Worm (Caenorhabditis elegans): ENCODE results near the gene dhs-15.

DNA sequence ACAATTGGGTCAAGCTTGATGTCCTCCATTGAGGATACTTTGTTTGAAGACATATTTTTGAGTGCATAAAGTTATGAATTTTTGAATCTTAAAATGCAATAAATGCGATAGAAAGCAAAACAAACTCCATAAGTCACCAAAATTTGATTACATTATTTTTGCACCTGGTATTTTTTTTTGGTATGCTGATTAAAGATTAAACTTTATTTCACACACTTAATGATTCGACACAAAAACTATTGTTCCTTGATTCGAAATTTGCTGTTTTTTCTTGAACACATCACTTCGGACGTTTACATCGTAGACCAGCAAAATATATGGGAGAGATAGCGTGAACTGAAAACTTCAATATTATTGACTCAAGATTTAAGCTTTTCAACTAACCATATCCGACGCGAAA lies 29.4 kb downstream of the dhs-15 start, which contains the start of gene srg-61:
- TF ChIP-seq elt-3 (tag; optimal IDR thresholded peaks at IDR 0.05) (no peak), ama-1 (optimal IDR thresholded peaks at IDR 0.05) (no peak), mml-1 (tag; optimal IDR thresholded peaks at IDR 0.05) (no peak), unc-62 (GFP tag; optimal IDR thresholded peaks at IDR 0.05) (no peak)
